Worm (Caenorhabditis elegans): Measurements from ENCODE around the gene R03C1.1.

R03C1.1 gene

ce11 chrII:14910307-14910706 is at the start of gene R03C1.1:
R03C1.1 (minus strand) TSS chrII:14910407.
- no peak for TF ChIP-seq ets-7 (tag; optimal IDR thresholded peaks at IDR 0.05)
- no peak for TF ChIP-seq F13C5.2 (tag; optimal IDR thresholded peaks at IDR 0.05)
- no peak for TF ChIP-seq hnd-1 (tag; optimal IDR thresholded peaks at IDR 0.05)
- no peak for TF ChIP-seq sea-1 (GFP tag; conservative IDR thresholded peaks at IDR 0.05)
- TF ChIP-seq hmg-4 (GFP tag; optimal IDR thresholded peaks at IDR 0.05): no peak
- TF ChIP-seq aly-1 (tag; optimal IDR thresholded peaks at IDR 0.05): no peak
- TF ChIP-seq flt-1 (GFP tag; IDR thresholded peaks at IDR 0.05): no peak
- TF ChIP-seq scrt-1 (GFP tag; IDR thresholded peaks at IDR 0.05): no peak
- TF ChIP-seq ama-1 (optimal IDR thresholded peaks at IDR 0.05): no peak
- no peak for TF ChIP-seq tbx-11 (GFP tag; IDR thresholded peaks at IDR 0.05)

- TF ChIP-seq ets-7 (tag; optimal IDR thresholded peaks at IDR 0.05) (no peak), B0310.2 (tag; optimal IDR thresholded peaks at IDR 0.05) (no peak), tbx-37 (GFP tag; conservative IDR thresholded peaks at IDR 0.05) (no peak), hmbx-1 (tag; optimal IDR thresholded peaks at IDR 0.05) (no peak), scrt-1 (GFP tag; IDR thresholded peaks at IDR 0.05) (no peak), ceh-13 (GFP tag; optimal IDR thresholded peaks at IDR 0.05) (no peak), ceh-36 (tag; optimal IDR thresholded peaks at IDR 0.05) (no peak), aly-1 (tag; optimal IDR thresholded peaks at IDR 0.05) (no peak), ama-1 (optimal IDR thresholded peaks at IDR 0.05) (no peak), tra-4 (tag; optimal IDR thresholded peaks at IDR 0.05) (no peak), tbx-11 (GFP tag; IDR thresholded peaks at IDR 0.05) (no peak), sea-1 (GFP tag; conservative IDR thresholded peaks at IDR 0.05) (no peak), flt-1 (GFP tag; IDR thresholded peaks at IDR 0.05) (no peak), pes-1 (GFP tag; IDR thresholded peaks at IDR 0.05) (no peak), hnd-1 (tag; optimal IDR thresholded peaks at IDR 0.05) (no peak)
Measured at ce11 chrII:14959273-14959672, 49.1 kb upstream of the R03C1.1 start.

- TF ChIP-seq tbx-37 (GFP tag; conservative IDR thresholded peaks at IDR 0.05) (no peak), ceh-36 (tag; optimal IDR thresholded peaks at IDR 0.05) (no peak), hmg-4 (GFP tag; optimal IDR thresholded peaks at IDR 0.05) (no peak), B0310.2 (tag; optimal IDR thresholded peaks at IDR 0.05) (no peak), F13C5.2 (tag; optimal IDR thresholded peaks at IDR 0.05) (no peak), flt-1 (GFP tag; IDR thresholded peaks at IDR 0.05) (no peak), tbx-11 (GFP tag; IDR thresholded peaks at IDR 0.05) (no peak), aly-1 (tag; optimal IDR thresholded peaks at IDR 0.05) (no peak), sea-1 (GFP tag; conservative IDR thresholded peaks at IDR 0.05) (no peak)
Measured at ce11 chrII:14958113-14958512, 47.9 kb upstream of the R03C1.1 start, which contains the start of gene Y53F4B.1. Y53F4B.1 (minus strand) TSS chrII:14958213.

- no peak for TF ChIP-seq scrt-1 (GFP tag; IDR thresholded peaks at IDR 0.05)
- no peak for TF ChIP-seq ceh-36 (tag; optimal IDR thresholded peaks at IDR 0.05)
- TF ChIP-seq tra-4 (tag; optimal IDR thresholded peaks at IDR 0.05): no peak
- TF ChIP-seq flt-1 (GFP tag; IDR thresholded peaks at IDR 0.05): no peak
- no peak for TF ChIP-seq ama-1 (optimal IDR thresholded peaks at IDR 0.05)
- no peak for TF ChIP-seq tbx-11 (GFP tag; IDR thresholded peaks at IDR 0.05)
- TF ChIP-seq pes-1 (GFP tag; IDR thresholded peaks at IDR 0.05): no peak
- no peak for TF ChIP-seq ets-7 (tag; optimal IDR thresholded peaks at IDR 0.05)
Measured at ce11 chrII:14952464-14953064, 42.4 kb upstream of the R03C1.1 start.

ce11 chrII:14946545-14946944 is 36.3 kb upstream of the R03C1.1 start:
- TF ChIP-seq pes-1 (GFP tag; IDR thresholded peaks at IDR 0.05) (no peak), ceh-36 (tag; optimal IDR thresholded peaks at IDR 0.05) (no peak), F13C5.2 (tag; optimal IDR thresholded peaks at IDR 0.05) (no peak), scrt-1 (GFP tag; IDR thresholded peaks at IDR 0.05) (no peak), aly-1 (tag; optimal IDR thresholded peaks at IDR 0.05) (no peak), sea-1 (GFP tag; conservative IDR thresholded peaks at IDR 0.05) (no peak), B0310.2 (tag; optimal IDR thresholded peaks at IDR 0.05) (no peak)

- TF ChIP-seq scrt-1 (GFP tag; IDR thresholded peaks at IDR 0.05) (no peak), B0310.2 (tag; optimal IDR thresholded peaks at IDR 0.05) (no peak), hmg-4 (GFP tag; optimal IDR thresholded peaks at IDR 0.05) (no peak), ets-7 (tag; optimal IDR thresholded peaks at IDR 0.05) (no peak)
Measured at ce11 chrII:14945518-14945917, 35.3 kb upstream of the R03C1.1 start.

ce11 chrII:14940980-14941379 is 30.8 kb upstream of the R03C1.1 start:
- TF ChIP-seq scrt-1 (GFP tag; IDR thresholded peaks at IDR 0.05) (no peak), hnd-1 (tag; optimal IDR thresholded peaks at IDR 0.05) (no peak), pes-1 (GFP tag; IDR thresholded peaks at IDR 0.05) (no peak), aly-1 (tag; optimal IDR thresholded peaks at IDR 0.05) (no peak), tra-4 (tag; optimal IDR thresholded peaks at IDR 0.05) (no peak), B0310.2 (tag; optimal IDR thresholded peaks at IDR 0.05) (no peak), F13C5.2 (tag; optimal IDR thresholded peaks at IDR 0.05) (no peak), hmg-4 (GFP tag; optimal IDR thresholded peaks at IDR 0.05) (no peak), ceh-36 (tag; optimal IDR thresholded peaks at IDR 0.05) (no peak), flt-1 (GFP tag; IDR thresholded peaks at IDR 0.05) (no peak), ama-1 (optimal IDR thresholded peaks at IDR 0.05) (no peak), ceh-13 (GFP tag; optimal IDR thresholded peaks at IDR 0.05) (no peak), tbx-37 (GFP tag; conservative IDR thresholded peaks at IDR 0.05) (no peak), ets-7 (tag; optimal IDR thresholded peaks at IDR 0.05) (no peak), sea-1 (GFP tag; conservative IDR thresholded peaks at IDR 0.05) (no peak), hmbx-1 (tag; optimal IDR thresholded peaks at IDR 0.05) (no peak), tbx-11 (GFP tag; IDR thresholded peaks at IDR 0.05) (no peak)

ce11 chrII:14940325-14940724 is 30.1 kb upstream of the R03C1.1 start:
- TF ChIP-seq tbx-37 (GFP tag; conservative IDR thresholded peaks at IDR 0.05) (no peak), hmbx-1 (tag; optimal IDR thresholded peaks at IDR 0.05) (no peak), ets-7 (tag; optimal IDR thresholded peaks at IDR 0.05) (no peak), F13C5.2 (tag; optimal IDR thresholded peaks at IDR 0.05) (no peak), B0310.2 (tag; optimal IDR thresholded peaks at IDR 0.05) (no peak), tra-4 (tag; optimal IDR thresholded peaks at IDR 0.05) (no peak), ceh-13 (GFP tag; optimal IDR thresholded peaks at IDR 0.05) (no peak), hmg-4 (GFP tag; optimal IDR thresholded peaks at IDR 0.05) (no peak), flt-1 (GFP tag; IDR thresholded peaks at IDR 0.05) (no peak), tbx-11 (GFP tag; IDR thresholded peaks at IDR 0.05) (no peak)

All from whole organism, early embryonic.